Fruit fly (Drosophila melanogaster) whole organism, embryonic: Measurements from ENCODE around the gene JMJD4.
A peak's percentile ranks its signal among the peaks of the same experiment; 100 is the strongest.

Source experiments
- Awh ChIP-seq: fragments of 200-800 bp; sonication (Bioruptor generic); IDR thresholded peaks from 2 replicates; pipeline ENCODE4, ENCODE4 v1.3.6; 2022; ENCODE audit warnings: missing biosample characterization, missing genetic modification characterization
- CG10321 ChIP-seq: fragments of 200-800 bp; sonication (Bioruptor generic); IDR thresholded peaks from 2 replicates; pipeline ENCODE4 v1.3.6; 2022; ENCODE audit warnings: missing biosample characterization, missing genetic modification characterization
- CG10654 ChIP-seq: fragments of 200-800 bp; sonication (Bioruptor generic); optimal IDR thresholded peaks from 2 replicates; lab custom pipeline; 2016; ENCODE audit warnings: missing biosample characterization, missing genetic modification characterization
- CG12104 ChIP-seq: fragments of 200-800 bp; sonication (Bioruptor generic); optimal IDR thresholded peaks from 3 replicates; lab custom pipeline; 2016; ENCODE audit warnings: missing biosample characterization, missing genetic modification characterization
- CG12942 ChIP-seq: fragments of 200-800 bp; sonication (Bioruptor generic); optimal IDR thresholded peaks from 3 replicates; lab custom pipeline; 2016; ENCODE audit warnings: missing biosample characterization, missing genetic modification characterization
- CG13123 ChIP-seq: fragments of 200-800 bp; sonication (Bioruptor generic); optimal IDR thresholded peaks from 2 replicates; lab custom pipeline; 2016; ENCODE audit warnings: missing biosample characterization, missing genetic modification characterization
- CG14860 ChIP-seq: fragments of 200-800 bp; sonication (Bioruptor generic); IDR thresholded peaks from 3 replicates; pipeline ENCODE4 v1.3.6; 2022; ENCODE audit warnings: missing biosample characterization, missing genetic modification characterization; ENCODE audit not compliant: partially characterized antibody
- CG15696 ChIP-seq: fragments of 200-800 bp; sonication (Bioruptor generic); optimal IDR thresholded peaks from 2 replicates; lab custom pipeline; 2019; ENCODE audit warnings: missing biosample characterization, mild to moderate bottlenecking, missing genetic modification characterization, moderate library complexity
- CG17802 ChIP-seq: fragments of 200-800 bp; sonication (Bioruptor generic); optimal IDR thresholded peaks from 2 replicates; lab custom pipeline; 2018; ENCODE audit warnings: missing biosample characterization, mild to moderate bottlenecking, missing genetic modification characterization, moderate library complexity
- CG31224 ChIP-seq: fragments of 200-800 bp; sonication (Bioruptor generic); IDR thresholded peaks from 2 replicates; pipeline ENCODE4 v1.3.6; 2022; ENCODE audit warnings: missing biosample characterization, missing genetic modification characterization
- CG31388 ChIP-seq: fragments of 200-800 bp; sonication (Bioruptor generic); optimal IDR thresholded peaks from 2 replicates; lab custom pipeline; 2016; ENCODE audit warnings: missing biosample characterization, missing genetic modification characterization
- CG3163 ChIP-seq: fragments of 200-800 bp; sonication (Bioruptor generic); optimal IDR thresholded peaks from 3 replicates; lab custom pipeline; 2016; ENCODE audit warnings: missing biosample characterization, missing genetic modification characterization
- CG3407 ChIP-seq: fragments of 200-800 bp; sonication (Bioruptor generic); optimal IDR thresholded peaks from 2 replicates; lab custom pipeline; 2018; ENCODE audit warnings: missing biosample characterization, mild to moderate bottlenecking, missing genetic modification characterization
- CG34376 ChIP-seq: fragments of 200-800 bp; sonication (Bioruptor generic); optimal IDR thresholded peaks from 2 replicates; lab custom pipeline; 2018; ENCODE audit warnings: missing biosample characterization, mild to moderate bottlenecking, missing genetic modification characterization
- CG42726 ChIP-seq: fragments of 200-800 bp; sonication (Bioruptor generic); IDR thresholded peaks from 2 replicates; pipeline ENCODE4 v1.3.6; 2022; ENCODE audit warnings: missing biosample characterization, missing genetic modification characterization; ENCODE audit not compliant: partially characterized antibody
- CG43689 ChIP-seq: fragments of 200-800 bp; sonication (Bioruptor generic); IDR thresholded peaks from 2 replicates; pipeline ENCODE4 v1.3.6; 2022; ENCODE audit warnings: missing biosample characterization, missing genetic modification characterization
- CG4617 ChIP-seq: fragments of 200-800 bp; sonication (Bioruptor generic); optimal IDR thresholded peaks from 3 replicates; lab custom pipeline; 2016; ENCODE audit warnings: missing biosample characterization, missing genetic modification characterization, borderline replicate concordance
- CG4854 ChIP-seq: fragments of 200-800 bp; sonication (Bioruptor generic); optimal IDR thresholded peaks from 2 replicates; lab custom pipeline; 2016; ENCODE audit warnings: missing biosample characterization, missing genetic modification characterization, inconsistent platforms
- CG6654 ChIP-seq: fragments of 200-800 bp; sonication (Bioruptor generic); optimal IDR thresholded peaks from 2 replicates; lab custom pipeline; 2017; ENCODE audit warnings: missing biosample characterization, mild to moderate bottlenecking, missing genetic modification characterization
- CG6683 ChIP-seq: fragments of 200-800 bp; sonication (Bioruptor generic); optimal IDR thresholded peaks from 2 replicates; lab custom pipeline; 2017; ENCODE audit warnings: missing biosample characterization, mild to moderate bottlenecking, missing genetic modification characterization, missing genetic modification reagents
- CG6854 ChIP-seq: fragments of 200-800 bp; sonication (Bioruptor generic); optimal IDR thresholded peaks from 3 replicates; lab custom pipeline; 2017; ENCODE audit warnings: missing biosample characterization, mild to moderate bottlenecking, missing genetic modification characterization
- CG7271 ChIP-seq: fragments of 200-800 bp; sonication (Bioruptor generic); optimal IDR thresholded peaks from 2 replicates; lab custom pipeline; 2018; ENCODE audit warnings: missing biosample characterization, mild to moderate bottlenecking, missing genetic modification characterization, moderate library complexity
- CG9215 ChIP-seq: fragments of 200-800 bp; sonication (Bioruptor generic); IDR thresholded peaks from 2 replicates; pipeline ENCODE4 v1.3.6; 2022; ENCODE audit warnings: missing biosample characterization, missing genetic modification characterization
- CG9817 ChIP-seq: fragments of 200-800 bp; sonication (Bioruptor generic); optimal IDR thresholded peaks from 2 replicates; lab custom pipeline; 2018; ENCODE audit warnings: missing biosample characterization, mild to moderate bottlenecking, missing genetic modification characterization, moderate library complexity
- CTCF ChIP-seq: fragments of 200-800 bp; sonication (Bioruptor generic); optimal IDR thresholded peaks from 2 replicates; lab custom pipeline; 2017; ENCODE audit warnings: missing biosample characterization, mild to moderate bottlenecking, missing genetic modification characterization, moderate library complexity
- Deaf1 ChIP-seq: fragments of 200-800 bp; optimal IDR thresholded peaks from 3 replicates; lab custom pipeline; 2019; ENCODE audit warnings: missing biosample characterization, mild to moderate bottlenecking, missing genetic modification characterization, moderate library complexity
- Gsc ChIP-seq: fragments of 200-800 bp; sonication (Bioruptor generic); IDR thresholded peaks from 2 replicates; pipeline ENCODE4 v1.3.6; 2022; ENCODE audit warnings: missing biosample characterization, missing genetic modification characterization
- HLHmδ ChIP-seq: fragments of 200-800 bp; sonication (Bioruptor generic); optimal IDR thresholded peaks from 2 replicates; lab custom pipeline; 2018; ENCODE audit warnings: missing biosample characterization, mild to moderate bottlenecking, missing genetic modification characterization, moderate library complexity
- Med ChIP-seq: fragments of 200-800 bp; sonication (Bioruptor generic); peaks from one replicate; lab custom pipeline; 2016; ENCODE audit warnings: missing biosample characterization, missing genetic modification characterization, mild to moderate bottlenecking, inconsistent platforms, moderate library complexity
- NC2β ChIP-seq: fragments of 200-800 bp; sonication (Bioruptor generic); optimal IDR thresholded peaks from 2 replicates; lab custom pipeline; 2016; ENCODE audit warnings: missing biosample characterization, missing genetic modification characterization
- NFAT ChIP-seq: fragments of 200-800 bp; sonication (Bioruptor generic); IDR thresholded peaks from 2 replicates; pipeline ENCODE4 v1.3.6; 2022; ENCODE audit warnings: missing biosample characterization, missing genetic modification characterization
- PHDP ChIP-seq: fragments of 200-800 bp; sonication (Bioruptor generic); optimal IDR thresholded peaks from 3 replicates; lab custom pipeline; 2018; ENCODE audit warnings: missing biosample characterization, mild to moderate bottlenecking, missing genetic modification characterization, moderate library complexity
- Ptx1 ChIP-seq: fragments of 200-800 bp; sonication (Bioruptor generic); IDR thresholded peaks from 2 replicates; pipeline ENCODE4 v1.3.6; 2022; ENCODE audit warnings: missing biosample characterization, missing genetic modification characterization
- YL-1 ChIP-seq: fragments of 200-800 bp; sonication (Bioruptor generic); optimal IDR thresholded peaks from 3 replicates; lab custom pipeline; 2017; ENCODE audit warnings: missing biosample characterization, mild to moderate bottlenecking, missing genetic modification characterization
- bigmax ChIP-seq: fragments of 200-800 bp; sonication (Bioruptor generic); optimal IDR thresholded peaks from 2 replicates; lab custom pipeline; 2018; ENCODE audit warnings: missing biosample characterization, mild to moderate bottlenecking, missing genetic modification characterization
- chn ChIP-seq: fragments of 200-800 bp; sonication (Bioruptor generic); optimal IDR thresholded peaks from 2 replicates; lab custom pipeline; 2016; ENCODE audit warnings: missing biosample characterization, missing genetic modification characterization
- corto ChIP-seq: fragments of 200-800 bp; sonication (Bioruptor generic); optimal IDR thresholded peaks from 2 replicates; lab custom pipeline; 2016; ENCODE audit warnings: missing biosample characterization, mild to moderate bottlenecking, missing genetic modification characterization, moderate library complexity
- gsb-n ChIP-seq: fragments of 200-800 bp; sonication (Bioruptor generic); optimal IDR thresholded peaks from 3 replicates; lab custom pipeline; 2018; ENCODE audit warnings: missing biosample characterization, mild to moderate bottlenecking, missing genetic modification characterization
- inv ChIP-seq: fragments of 200-800 bp; sonication (Bioruptor generic); IDR thresholded peaks from 2 replicates; pipeline ENCODE4 v1.3.6; 2022; ENCODE audit warnings: missing biosample characterization, missing genetic modification characterization; ENCODE audit not compliant: partially characterized antibody
- nmo ChIP-seq: fragments of 200-800 bp; sonication (Bioruptor generic); optimal IDR thresholded peaks from 2 replicates; lab custom pipeline; 2018; ENCODE audit warnings: missing biosample characterization, mild to moderate bottlenecking, missing genetic modification characterization, moderate library complexity
- oc ChIP-seq: fragments of 200-800 bp; sonication (Bioruptor generic); optimal IDR thresholded peaks from 2 replicates; lab custom pipeline; 2018; ENCODE audit warnings: missing biosample characterization, mild to moderate bottlenecking, missing genetic modification characterization, moderate library complexity
- otp ChIP-seq: fragments of 200-800 bp; sonication (Bioruptor generic); IDR thresholded peaks from 3 replicates; pipeline ENCODE4, ENCODE4 v1.3.6; 2022; ENCODE audit warnings: missing biosample characterization, missing genetic modification characterization
- pb ChIP-seq: fragments of 200-800 bp; sonication (Bioruptor generic); optimal IDR thresholded peaks from 3 replicates; lab custom pipeline; 2016; ENCODE audit warnings: missing biosample characterization, missing genetic modification characterization
- pzg ChIP-seq: fragments of 200-800 bp; sonication (Bioruptor generic); optimal IDR thresholded peaks from 3 replicates; lab custom pipeline; 2018; ENCODE audit warnings: missing biosample characterization, mild to moderate bottlenecking, missing genetic modification characterization, moderate library complexity
- salm ChIP-seq: fragments of 200-800 bp; sonication (Bioruptor generic); optimal IDR thresholded peaks from 2 replicates; lab custom pipeline; 2018; ENCODE audit warnings: missing biosample characterization, mild to moderate bottlenecking, missing genetic modification characterization
- schlank ChIP-seq: fragments of 200-800 bp; sonication (Bioruptor generic); optimal IDR thresholded peaks from 2 replicates; lab custom pipeline; 2018; ENCODE audit warnings: missing biosample characterization, mild to moderate bottlenecking, missing genetic modification characterization
- sima ChIP-seq: fragments of 200-800 bp; sonication (Bioruptor generic); optimal IDR thresholded peaks from 2 replicates; lab custom pipeline; 2016; ENCODE audit warnings: missing biosample characterization, missing genetic modification characterization
- sr ChIP-seq: fragments of 200-800 bp; sonication (Bioruptor generic); IDR thresholded peaks from 3 replicates; pipeline ENCODE4 v1.3.6; 2022; ENCODE audit warnings: missing biosample characterization, missing genetic modification characterization
- tx ChIP-seq: fragments of 200-800 bp; sonication (Bioruptor generic); optimal IDR thresholded peaks from 2 replicates; lab custom pipeline; 2016; ENCODE audit warnings: missing biosample characterization, missing genetic modification characterization
- zen2 ChIP-seq: fragments of 200-800 bp; sonication (Bioruptor generic); IDR thresholded peaks from 3 replicates; pipeline ENCODE4 v1.3.6; 2022; ENCODE audit warnings: missing biosample characterization, missing genetic modification characterization; ENCODE audit not compliant: partially characterized antibody

JMJD4 gene

DNA sequence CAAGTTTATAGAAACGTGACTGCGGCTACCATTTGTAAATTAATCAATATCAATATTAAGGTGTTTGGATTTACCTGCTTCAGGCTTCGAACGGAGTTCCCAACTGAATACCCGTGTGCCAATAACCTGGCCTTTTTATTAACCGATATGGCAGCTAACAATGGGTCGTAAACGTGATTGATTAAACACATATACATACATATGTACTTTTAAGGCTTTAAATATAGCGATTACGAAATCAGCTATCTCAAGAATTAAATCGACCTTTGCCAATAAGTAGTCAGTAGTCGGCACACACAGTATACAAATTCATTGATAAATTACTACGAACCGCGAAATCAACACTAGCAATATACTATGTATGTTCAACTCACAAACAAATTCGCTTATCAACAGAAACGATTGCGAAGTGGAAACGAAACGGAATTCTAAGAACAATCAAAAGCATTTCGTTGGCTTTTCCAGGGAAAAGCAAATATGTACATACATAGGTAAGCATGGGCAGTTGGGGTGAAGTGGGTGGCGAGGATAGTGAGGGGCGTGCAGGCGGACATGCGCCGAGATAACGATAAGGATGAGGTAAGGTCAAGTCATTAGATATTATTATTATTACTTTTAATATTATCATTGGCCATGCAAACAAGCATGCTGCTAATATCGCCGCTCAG, 10.4 kb downstream of the JMJD4 start (continued):
- TF ChIP-seq CG4854: peak; percentile 19
- peak; percentile 63 for TF ChIP-seq gsb-n (tag; lab: Kevin White, UChicago)
- no peak for TF ChIP-seq zen2 (GFP tag; lab: Robert Waterston, UW)
- peak; percentile 42 for TF ChIP-seq YL-1 (GFP tag; lab: Kevin White, UChicago)
- TF ChIP-seq CG17802: peak; percentile 25
- TF ChIP-seq Med (GFP tag; lab: Kevin White, UChicago): peak; percentile 90
- TF ChIP-seq CG15696 (tag; lab: Kevin White, UChicago): peak; percentile 52
- no peak for TF ChIP-seq CG4617 (GFP tag; lab: Kevin White, UChicago)
- no peak for TF ChIP-seq inv (GFP tag; lab: Robert Waterston, UW)
- TF ChIP-seq tx (GFP tag; lab: Kevin White, UChicago): no peak
- TF ChIP-seq CG34376 (GFP tag; lab: Kevin White, UChicago): peak; percentile 95
- peak; percentile 76 for TF ChIP-seq NFAT (GFP tag; lab: Robert Waterston, UW)
- no peak for TF ChIP-seq CG9215 (GFP tag; lab: Robert Waterston, UW)
- TF ChIP-seq oc (tag; lab: Kevin White, UChicago): peak; percentile 8
- TF ChIP-seq NC2β (GFP tag; lab: Kevin White, UChicago): peak; percentile 68
- TF ChIP-seq bigmax (GFP tag; lab: Kevin White, UChicago): peak; percentile 46
- peak; percentile 51 for TF ChIP-seq CG13123 (GFP tag; lab: Kevin White, UChicago)
- peak; percentile 68; the same call in 2 of the 3 replicates for TF ChIP-seq sr (GFP tag; lab: Robert Waterston, UW)
- peak; percentile 79 for TF ChIP-seq otp
- 0 out of 2 replicates have a peak, but pooled peaks have one; percentile 7 for TF ChIP-seq CG31224 (GFP tag; lab: Robert Waterston, UW)
- no peak for TF ChIP-seq sima (GFP tag; lab: Kevin White, UChicago)
- no peak for TF ChIP-seq CG42726 (GFP tag; lab: Robert Waterston, UW)
- no peak for TF ChIP-seq pzg (GFP tag; lab: Kevin White, UChicago)
- peak; percentile 84 for TF ChIP-seq CG3407
- TF ChIP-seq schlank (tag; lab: Kevin White, UChicago): peak; percentile 82
- peak; percentile 65 for TF ChIP-seq CG12104 (GFP tag; lab: Kevin White, UChicago)
- TF ChIP-seq CG6683 (GFP tag; lab: Kevin White, UChicago): peak; percentile 74
- TF ChIP-seq CG6854 (GFP tag; lab: Kevin White, UChicago): peak; percentile 17
- no peak for TF ChIP-seq chn (GFP tag; lab: Kevin White, UChicago)
- no peak for TF ChIP-seq CG43689
- TF ChIP-seq corto (GFP tag; lab: Kevin White, UChicago): no peak
- TF ChIP-seq Deaf1: peak; percentile 32
- peak; percentile 52 for TF ChIP-seq CG12942 (GFP tag; lab: Kevin White, UChicago)
- TF ChIP-seq CG6654 (GFP tag; lab: Kevin White, UChicago): peak; percentile 14
- TF ChIP-seq CG31388 (GFP tag; lab: Kevin White, UChicago): no peak
- peak; percentile 37 for TF ChIP-seq CG7271 (tag; lab: Kevin White, UChicago)
- TF ChIP-seq CG10654: peak; percentile 54
- TF ChIP-seq CG14860 (GFP tag; lab: Robert Waterston, UW): no peak
- TF ChIP-seq CG10321: no peak; the same call in 1 of the 2 replicates
- TF ChIP-seq Awh (GFP tag; lab: Robert Waterston, UW): peak; percentile 78
- TF ChIP-seq Gsc (GFP tag; lab: Robert Waterston, UW): no peak
- TF ChIP-seq PHDP (tag; lab: Kevin White, UChicago): peak; percentile 76
- TF ChIP-seq nmo (GFP tag; lab: Kevin White, UChicago): no peak
- TF ChIP-seq Ptx1 (GFP tag; lab: Robert Waterston, UW): 0 out of 2 replicates have a peak, but pooled peaks have one; percentile 15
- TF ChIP-seq CG3163 (GFP tag; lab: Kevin White, UChicago): no peak
- TF ChIP-seq salm (tag; lab: Kevin White, UChicago): peak; percentile 64
- peak; percentile 6 for TF ChIP-seq CTCF (GFP tag; lab: Kevin White, UChicago)
- TF ChIP-seq CG9817 (tag; lab: Kevin White, UChicago): peak; percentile 4
- TF ChIP-seq HLHmδ (GFP tag; lab: Kevin White, UChicago): peak; percentile 87
- TF ChIP-seq pb (GFP tag; lab: Kevin White, UChicago): peak; percentile 10
